Worm (Caenorhabditis elegans) whole organism, L4 larva: ENCODE data around the gene F18A12.7.

Source experiments
- D1046.2 ChIP-seq: fragments of 200-800 bp; sonication (Bioruptor generic); IDR thresholded peaks from 2 replicates; pipeline ENCODE4 v1.3.6; 2022; ENCODE audit warnings: missing genetic modification characterization, missing compliant biosample characterization
- F10B5.3 ChIP-seq: sonication (generic microtip); optimal IDR thresholded peaks from 2 replicates; lab custom pipeline; 2016; ENCODE audit warnings: mild to moderate bottlenecking, missing genetic modification characterization, missing compliant biosample characterization
- F26F4.8 ChIP-seq: fragments of 200-800 bp; sonication (Bioruptor generic); conservative IDR thresholded peaks from 2 replicates; pipeline ENCODE4 v1.3.6; 2022; ENCODE audit warnings: missing genetic modification characterization, missing compliant biosample characterization
- F49E8.2 ChIP-seq: sonication (generic microtip); optimal IDR thresholded peaks from 2 replicates; lab custom pipeline; 2016; ENCODE audit warnings: missing compliant biosample characterization, mild to moderate bottlenecking, missing genetic modification characterization, borderline replicate concordance
- R02D3.7 ChIP-seq: fragments of 150-350 bp; sonication (generic microtip); optimal IDR thresholded peaks from 3 replicates; lab custom pipeline; 2014; ENCODE audit warnings: missing biosample characterization, missing genetic modification characterization
- ZK337.2 ChIP-seq: fragments of 200-800 bp; sonication (Bioruptor generic); IDR thresholded peaks from 2 replicates; pipeline ENCODE4 v1.3.6; 2022; ENCODE audit warnings: missing genetic modification reagents, missing genetic modification characterization, missing compliant biosample characterization
- aha-1 ChIP-seq: fragments of 150-350 bp; peaks from one replicate; lab custom pipeline; 2014; ENCODE audit warnings: missing biosample characterization, missing genetic modification characterization
- aly-2 ChIP-seq: sonication (generic microtip); optimal IDR thresholded peaks from 2 replicates; lab custom pipeline; 2018; ENCODE audit warnings: missing biosample characterization, missing genetic modification characterization
- ceh-28 ChIP-seq: fragments of 150-350 bp; optimal IDR thresholded peaks from 2 replicates; lab custom pipeline; 2014; ENCODE audit warnings: missing biosample characterization, missing genetic modification reagents, missing genetic modification characterization
- ceh-32 ChIP-seq: sonication (generic microtip); optimal IDR thresholded peaks from 2 replicates; lab custom pipeline; 2016; ENCODE audit warnings: mild to moderate bottlenecking, missing genetic modification characterization, missing compliant biosample characterization; ENCODE audit not compliant: poor library complexity
- ceh-62 ChIP-seq: sonication (generic microtip); optimal IDR thresholded peaks from 2 replicates; lab custom pipeline; 2017; ENCODE audit warnings: missing biosample characterization, missing genetic modification characterization
- ces-1 ChIP-seq: fragments of 150-350 bp; sonication (generic microtip); optimal IDR thresholded peaks from 4 replicates; lab custom pipeline; 2014; ENCODE audit warnings: missing biosample characterization, missing genetic modification reagents, missing genetic modification characterization
- daf-16 ChIP-seq, 3 experiments: sonication (generic microtip); optimal IDR thresholded peaks; 2 replicates each; lab custom pipeline; 2016 to 2017; ENCODE audit warnings: missing genetic modification characterization in 3 of 3, missing genetic modification reagents in 3 of 3, mild to moderate bottlenecking in 2 of 3, missing compliant biosample characterization in 2 of 3, missing biosample characterization in 1 of 3, moderate library complexity in 1 of 3
- daf-19 ChIP-seq: fragments of 200-800 bp; sonication (Bioruptor generic); conservative IDR thresholded peaks from 2 replicates; pipeline ENCODE4 v1.3.6; 2022; ENCODE audit warnings: missing genetic modification characterization, missing compliant biosample characterization
- dmd-8 ChIP-seq: fragments of 200-800 bp; sonication (Bioruptor generic); IDR thresholded peaks from 2 replicates; pipeline ENCODE4 v1.3.6; 2022; ENCODE audit warnings: missing genetic modification characterization, missing compliant biosample characterization
- dmd-9 ChIP-seq: fragments of 200-800 bp; sonication (Bioruptor generic); IDR thresholded peaks from 2 replicates; pipeline ENCODE4 v1.3.6; 2022; ENCODE audit warnings: missing genetic modification reagents, missing genetic modification characterization, missing compliant biosample characterization
- duxl-1 ChIP-seq: sonication (generic microtip); optimal IDR thresholded peaks from 2 replicates; lab custom pipeline; 2016; ENCODE audit warnings: mild to moderate bottlenecking, missing genetic modification characterization, moderate library complexity, missing compliant biosample characterization; ENCODE audit not compliant: poor library complexity
- dve-1 ChIP-seq: sonication (generic microtip); optimal IDR thresholded peaks from 2 replicates; lab custom pipeline; 2017; ENCODE audit warnings: antibody characterized with exemption, mild to moderate bottlenecking, missing genetic modification characterization, missing compliant biosample characterization; ENCODE audit not compliant: insufficient read depth
- egl-43 ChIP-seq: fragments of 200-800 bp; sonication (Bioruptor generic); IDR thresholded peaks from 2 replicates; pipeline ENCODE4 v1.3.6; 2022; ENCODE audit warnings: missing genetic modification reagents, missing genetic modification characterization, missing compliant biosample characterization
- fos-1 ChIP-seq: fragments of 150-350 bp; optimal IDR thresholded peaks from 2 replicates; lab custom pipeline; 2014; ENCODE audit warnings: missing biosample characterization, missing genetic modification characterization
- hif-1 ChIP-seq, 2 experiments: sonication (generic microtip); optimal IDR thresholded peaks; 2 replicates each; lab custom pipeline; 2016 to 2017; ENCODE audit warnings: missing compliant biosample characterization in 2 of 2, missing genetic modification characterization in 2 of 2, missing genetic modification reagents in 2 of 2, missing genotype in 2 of 2, mild to moderate bottlenecking in 1 of 2
- hlh-11 ChIP-seq: fragments of 200-800 bp; sonication (Bioruptor generic); optimal IDR thresholded peaks from 2 replicates; lab custom pipeline; 2018; ENCODE audit warnings: mild to moderate bottlenecking, missing genetic modification characterization, missing compliant biosample characterization
- lin-38 ChIP-seq: fragments of 200-800 bp; sonication (Bioruptor generic); IDR thresholded peaks from 2 replicates; pipeline ENCODE4 v1.3.6; 2022; ENCODE audit warnings: missing genetic modification reagents, missing genetic modification characterization, missing compliant biosample characterization
- lir-3 ChIP-seq: sonication (generic microtip); optimal IDR thresholded peaks from 2 replicates; lab custom pipeline; 2016; ENCODE audit warnings: mild to moderate bottlenecking, missing genetic modification characterization, missing compliant biosample characterization
- mep-1 ChIP-seq: fragments of 150-350 bp; sonication (generic microtip); optimal IDR thresholded peaks from 3 replicates; lab custom pipeline; 2014; ENCODE audit warnings: missing biosample characterization, missing genetic modification characterization
- nhr-111 ChIP-seq: fragments of 200-800 bp; sonication (Bioruptor generic); optimal IDR thresholded peaks from 2 replicates; lab custom pipeline; 2018; ENCODE audit warnings: mild to moderate bottlenecking, missing genetic modification characterization, missing compliant biosample characterization
- nhr-237 ChIP-seq: sonication (generic microtip); optimal IDR thresholded peaks from 2 replicates; lab custom pipeline; 2017; ENCODE audit warnings: missing biosample characterization, missing genetic modification characterization
- nhr-25 ChIP-seq: sonication (generic microtip); optimal IDR thresholded peaks from 2 replicates; lab custom pipeline; 2017; ENCODE audit warnings: missing genetic modification characterization, mild to moderate bottlenecking, missing compliant biosample characterization, antibody characterized with exemption, moderate library complexity, borderline replicate concordance; ENCODE audit not compliant: insufficient read depth
- nhr-42 ChIP-seq: fragments of 200-800 bp; sonication (Bioruptor generic); IDR thresholded peaks from 2 replicates; pipeline ENCODE4 v1.3.6; 2022; ENCODE audit warnings: missing genetic modification characterization, missing compliant biosample characterization
- nhr-48 ChIP-seq: sonication (generic microtip); optimal IDR thresholded peaks from 2 replicates; lab custom pipeline; 2016; ENCODE audit warnings: mild to moderate bottlenecking, missing genetic modification characterization, missing compliant biosample characterization
- php-3 ChIP-seq: fragments of 200-800 bp; sonication (Bioruptor generic); IDR thresholded peaks from 2 replicates; pipeline ENCODE4 v1.3.6; 2022; ENCODE audit warnings: missing genetic modification reagents, missing genetic modification characterization, missing compliant biosample characterization
- pqm-1 ChIP-seq: sonication (generic microtip); optimal IDR thresholded peaks from 2 replicates; lab custom pipeline; 2017; ENCODE audit warnings: missing biosample characterization, missing genetic modification characterization
- set-16 ChIP-seq: fragments of 200-800 bp; sonication (Bioruptor generic); IDR thresholded peaks from 2 replicates; pipeline ENCODE4 v1.3.6; 2022; ENCODE audit warnings: missing genetic modification reagents, missing genetic modification characterization, missing compliant biosample characterization
- unc-62 ChIP-seq, 3 experiments: fragments of 150-350 bp in 1 of 3; sonication (generic microtip); optimal IDR thresholded peaks in 2 of 3; peaks in 1 of 3; 1 replicate in 1 of 3; 2 replicates in 2 of 3; lab custom pipeline; 2014 to 2017; ENCODE audit warnings: missing biosample characterization in 3 of 3, missing genetic modification characterization in 3 of 3, missing genetic modification reagents in 3 of 3, missing genotype in 1 of 3
- zfp-2 ChIP-seq: sonication (generic microtip); optimal IDR thresholded peaks from 2 replicates; lab custom pipeline; 2016; ENCODE audit warnings: mild to moderate bottlenecking, missing genetic modification characterization, missing compliant biosample characterization

F18A12.7 gene

ce11 chrII:3416528-3416927, 2.2 kb upstream of the F18A12.7 start, which contains the start of gene nep-6:
nep-6 (plus strand) TSS chrII:3416828.
- TF ChIP-seq dmd-8 (GFP tag; lab: Robert Waterston, UW), result no peak
- no peak for TF ChIP-seq lin-38 (GFP tag; lab: Robert Waterston, UW)
- no peak for TF ChIP-seq F49E8.2 (tag; lab: Kevin White, UChicago)
- no peak for TF ChIP-seq php-3 (GFP tag; lab: Robert Waterston, UW)
- no peak for TF ChIP-seq nhr-111 (GFP tag; lab: Kevin White, UChicago)
- TF ChIP-seq aly-2 (tag; lab: Kevin White, UChicago), result no peak
- TF ChIP-seq set-16 (GFP tag; lab: Robert Waterston, UW), result no peak
- no peak for TF ChIP-seq dmd-9 (GFP tag; lab: Robert Waterston, UW)
- TF ChIP-seq hlh-11 (tag; lab: Kevin White, UChicago), result no peak
- no peak for TF ChIP-seq dve-1 (tag; lab: Kevin White, UChicago)
- TF ChIP-seq ceh-28, result no peak

- TF ChIP-seq zfp-2 (no peak), lir-3 (tag; lab: Kevin White, UChicago) (no peak), nhr-25 (tag; lab: Kevin White, UChicago) (no peak), ceh-28 (no peak), dve-1 (tag; lab: Kevin White, UChicago) (no peak), ZK337.2 (no peak), duxl-1 (no peak), ceh-32 (tag; lab: Kevin White, UChicago) (no peak), F10B5.3 (no peak), unc-62 (GFP tag; optimal IDR thresholded peaks at IDR 0.05 in 1 of 2; lab: Kevin White, UChicago) (no peak), unc-62 (tag; optimal IDR thresholded peaks at IDR 0.05; lab: Kevin White, UChicago) (no peak), daf-16 (GFP tag; optimal IDR thresholded peaks at IDR 0.05; lab: Kevin White, UChicago) (no peak), daf-16 (tag; optimal IDR thresholded peaks at IDR 0.05; lab: Kevin White, UChicago) (no peak), fos-1 (tag; lab: Kevin White, UChicago) (no peak), hlh-11 (tag; lab: Kevin White, UChicago) (no peak), ces-1 (GFP tag; lab: Kevin White, UChicago) (no peak)
- TF ChIP-seq, all 104 proteins: peak for 0
Measured at ce11 chrII:3403535-3403934, 10.7 kb downstream of the F18A12.7 start, which contains the start of gene nep-8. nep-8 (plus strand) TSS chrII:3403835.

ce11 chrII:3402854-3403253, 11.4 kb downstream of the F18A12.7 start, which contains the start of gene nep-10:
nep-10 (minus strand) TSS chrII:3402954.
- no peak for TF ChIP-seq egl-43
- no peak for TF ChIP-seq ceh-62
- TF ChIP-seq F26F4.8 (GFP tag; lab: Robert Waterston, UW), result no peak
- TF ChIP-seq R02D3.7, result no peak
- TF ChIP-seq lir-3 (tag; lab: Kevin White, UChicago), result no peak
- no peak for TF ChIP-seq hif-1 (tag; optimal IDR thresholded peaks at IDR 0.05; lab: Kevin White, UChicago)
- TF ChIP-seq nhr-48 (tag; lab: Kevin White, UChicago), result no peak
- TF ChIP-seq nhr-42 (GFP tag; lab: Robert Waterston, UW), result no peak
- no peak for TF ChIP-seq ZK337.2
- TF ChIP-seq lin-38 (GFP tag; lab: Robert Waterston, UW), result no peak
- TF ChIP-seq nhr-237 (tag; lab: Kevin White, UChicago), result no peak
- no peak for TF ChIP-seq D1046.2 (GFP tag; lab: Robert Waterston, UW)
- no peak for TF ChIP-seq aly-2 (tag; lab: Kevin White, UChicago)
- no peak for TF ChIP-seq pqm-1 (tag; lab: Kevin White, UChicago)
- TF ChIP-seq daf-19 (GFP tag; lab: Robert Waterston, UW), result no peak
- TF ChIP-seq dve-1 (tag; lab: Kevin White, UChicago), result no peak

ce11 chrII:3399212-3399611, 15.1 kb downstream of the F18A12.7 start, which contains the start of gene nep-9:
nep-9 (minus strand) TSS chrII:3399312.
- TF ChIP-seq aha-1 (tag; lab: Kevin White, UChicago) (peak; percentile 24), mep-1 (tag; lab: Kevin White, UChicago) (no peak)
- TF ChIP-seq, all 104 proteins: peak for 1
